Fruit fly (Drosophila melanogaster): ENCODE results near the gene MsrA.

DNA sequence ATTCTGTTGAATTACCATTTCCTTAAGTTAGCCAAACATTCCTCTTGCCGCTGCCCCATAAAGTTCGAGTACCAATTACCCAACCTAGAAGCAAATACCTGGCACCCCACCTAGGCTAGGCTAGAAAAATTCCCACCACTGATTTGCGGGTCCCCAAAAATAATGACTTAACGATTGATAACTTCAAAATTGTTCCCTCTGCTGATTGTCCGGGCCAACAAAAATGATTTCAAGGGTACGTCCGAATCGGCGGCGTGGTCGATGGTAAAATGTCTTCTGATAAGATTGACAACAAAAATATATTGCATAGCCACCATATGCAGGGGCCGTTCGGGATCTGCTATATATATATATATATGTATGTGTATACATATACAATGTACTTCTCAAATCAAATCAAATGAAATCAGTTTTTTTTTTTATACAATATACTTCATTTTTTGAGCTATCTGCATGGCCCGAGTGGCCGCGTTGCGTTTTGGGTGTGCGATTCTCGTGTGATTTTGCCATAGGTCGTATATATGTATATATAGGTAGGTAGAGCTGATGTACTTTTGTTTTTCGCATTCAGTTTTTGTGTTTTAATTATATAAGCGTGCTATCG lies 36.4 kb downstream of the MsrA start:
- TF ChIP-seq insv (optimal IDR thresholded peaks at IDR 0.05) (no peak), psq (optimal IDR thresholded peaks at IDR 0.05) (no peak), h (optimal IDR thresholded peaks at IDR 0.05) (no peak), Sin3A (optimal IDR thresholded peaks at IDR 0.05) (no peak), Myc (optimal IDR thresholded peaks at IDR 0.05) (no peak)
